Worm (Caenorhabditis elegans): Measurements from ENCODE around the gene sars-2.

ce11 chrIV:4402413-4402812 is 45.0 kb downstream of the sars-2 start:
- TF ChIP-seq hsf-1 (GFP tag; IDR thresholded peaks at IDR 0.05) (no peak), Y67H2A.10 (GFP tag; conservative IDR thresholded peaks at IDR 0.05) (no peak), ceh-79 (tag; optimal IDR thresholded peaks at IDR 0.05) (no peak), unc-130 (GFP tag; optimal IDR thresholded peaks at IDR 0.05) (no peak), F57C9.4 (tag; optimal IDR thresholded peaks at IDR 0.05) (no peak), B0261.1 (tag; optimal IDR thresholded peaks at IDR 0.05) (no peak), F55B11.4 (tag; optimal IDR thresholded peaks at IDR 0.05; ENCODE audit: borderline replicate concordance, insufficient read depth) (no peak)

Data from whole organism, young adult.